Fruit fly (Drosophila melanogaster) whole organism, prepupa: ENCODE results near the gene Gpdh1.

Experiments used
- Blimp-1 ChIP-seq: fragments of 200-800 bp; sonication (Bioruptor generic); optimal IDR thresholded peaks from 3 replicates; lab custom pipeline; 2017; ENCODE audit warnings: missing biosample characterization, missing genetic modification characterization, mild to moderate bottlenecking, moderate library complexity, missing genetic modification reagents
- CG10669 ChIP-seq: fragments of 200-800 bp; sonication (Bioruptor generic); optimal IDR thresholded peaks from 3 replicates; lab custom pipeline; 2018; ENCODE audit warnings: missing biosample characterization, mild to moderate bottlenecking, missing genetic modification characterization, moderate library complexity
- CG11294 ChIP-seq: fragments of 200-800 bp; sonication (Bioruptor generic); IDR thresholded peaks from 2 replicates; pipeline ENCODE4 v1.3.6; 2022; ENCODE audit warnings: missing biosample characterization, missing genetic modification characterization
- CG11902 ChIP-seq: fragments of 200-800 bp; sonication (Bioruptor generic); optimal IDR thresholded peaks from 3 replicates; lab custom pipeline; 2016; ENCODE audit warnings: missing biosample characterization, missing genetic modification characterization
- CG1621 ChIP-seq: fragments of 200-800 bp; sonication (Bioruptor generic); optimal IDR thresholded peaks from 3 replicates; lab custom pipeline; 2018; ENCODE audit warnings: missing biosample characterization, mild to moderate bottlenecking, missing genetic modification characterization
- CG16779 ChIP-seq: fragments of 200-800 bp; sonication (Bioruptor generic); optimal IDR thresholded peaks from 3 replicates; lab custom pipeline; 2017; ENCODE audit warnings: missing biosample characterization, mild to moderate bottlenecking, missing genetic modification characterization
- CG3032 ChIP-seq: fragments of 200-800 bp; optimal IDR thresholded peaks from 2 replicates; lab custom pipeline; 2019; ENCODE audit warnings: missing biosample characterization, mild to moderate bottlenecking, missing genetic modification characterization, moderate library complexity
- CG32006 ChIP-seq: fragments of 200-800 bp; sonication (Bioruptor generic); optimal IDR thresholded peaks from 3 replicates; lab custom pipeline; 2017; ENCODE audit warnings: missing biosample characterization, mild to moderate bottlenecking, missing genetic modification characterization
- CG34406 ChIP-seq: fragments of 200-800 bp; sonication (Bioruptor generic); optimal IDR thresholded peaks from 3 replicates; lab custom pipeline; 2016; ENCODE audit warnings: missing biosample characterization, missing genetic modification characterization
- CG3919 ChIP-seq: fragments of 200-800 bp; sonication (Bioruptor generic); optimal IDR thresholded peaks from 3 replicates; lab custom pipeline; 2016; ENCODE audit warnings: missing biosample characterization, missing genetic modification characterization
- CG4318 ChIP-seq: fragments of 200-800 bp; sonication (Bioruptor generic); optimal IDR thresholded peaks from 3 replicates; lab custom pipeline; 2017; ENCODE audit warnings: missing biosample characterization, mild to moderate bottlenecking, missing genetic modification characterization
- CG6163 ChIP-seq: fragments of 200-800 bp; sonication (Bioruptor generic); IDR thresholded peaks from 3 replicates; pipeline ENCODE4 v1.3.6; 2022; ENCODE audit warnings: missing biosample characterization, missing genetic modification characterization
- CG6792 ChIP-seq: fragments of 200-800 bp; sonication (Bioruptor generic); optimal IDR thresholded peaks from 3 replicates; lab custom pipeline; 2016; ENCODE audit warnings: missing biosample characterization, missing genetic modification characterization
- CG6808 ChIP-seq: fragments of 200-800 bp; sonication (Bioruptor generic); optimal IDR thresholded peaks from 3 replicates; lab custom pipeline; 2017; ENCODE audit warnings: missing biosample characterization, missing genetic modification characterization, mild to moderate bottlenecking, moderate library complexity, missing genetic modification reagents
- CG6854 ChIP-seq: fragments of 200-800 bp; sonication (Bioruptor generic); optimal IDR thresholded peaks from 2 replicates; lab custom pipeline; 2017; ENCODE audit warnings: missing biosample characterization, mild to moderate bottlenecking, missing genetic modification characterization
- CG7368 ChIP-seq: fragments of 200-800 bp; sonication (Bioruptor generic); optimal IDR thresholded peaks from 3 replicates; lab custom pipeline; 2016; ENCODE audit warnings: missing biosample characterization, missing genetic modification characterization
- CG8319 ChIP-seq: fragments of 200-800 bp; sonication (Bioruptor generic); optimal IDR thresholded peaks from 3 replicates; lab custom pipeline; 2016; ENCODE audit warnings: missing biosample characterization, missing genetic modification characterization
- Eip75B ChIP-seq: fragments of 200-800 bp; sonication (Bioruptor generic); optimal IDR thresholded peaks from 3 replicates; lab custom pipeline; 2016; ENCODE audit warnings: missing biosample characterization, missing genetic modification characterization
- Eip78C ChIP-seq: fragments of 200-800 bp; sonication (Bioruptor generic); peaks from one replicate; lab custom pipeline; 2016; ENCODE audit warnings: missing biosample characterization, missing genetic modification characterization
- Eip93F ChIP-seq: fragments of 200-800 bp; sonication (Bioruptor generic); optimal IDR thresholded peaks from 2 replicates; lab custom pipeline; 2016; ENCODE audit warnings: missing biosample characterization, mild to moderate bottlenecking, missing genetic modification characterization
- Gug ChIP-seq: fragments of 200-800 bp; sonication (Bioruptor generic); IDR thresholded peaks from 2 replicates; pipeline ENCODE4 v1.3.6; 2022; ENCODE audit warnings: missing biosample characterization, missing genetic modification characterization
- Hr38 ChIP-seq: sonication (Bioruptor generic); optimal IDR thresholded peaks from 2 replicates; lab custom pipeline; 2016; ENCODE audit warnings: missing biosample characterization, missing genetic modification characterization
- Hr39 ChIP-seq: fragments of 200-800 bp; sonication (Bioruptor generic); optimal IDR thresholded peaks from 2 replicates; lab custom pipeline; 2016; ENCODE audit warnings: missing biosample characterization, missing genetic modification characterization
- Hr4 ChIP-seq: fragments of 200-800 bp; sonication (Bioruptor generic); optimal IDR thresholded peaks from 3 replicates; lab custom pipeline; 2016; ENCODE audit warnings: missing biosample characterization, missing genetic modification characterization
- Met ChIP-seq: fragments of 200-800 bp; sonication (Bioruptor generic); optimal IDR thresholded peaks from 3 replicates; lab custom pipeline; 2016; ENCODE audit warnings: missing biosample characterization, missing genetic modification characterization
- OdsH ChIP-seq: fragments of 200-800 bp; sonication (Bioruptor generic); optimal IDR thresholded peaks from 3 replicates; lab custom pipeline; 2016; ENCODE audit warnings: missing biosample characterization, missing genetic modification characterization
- Sox102F ChIP-seq: fragments of 200-800 bp; sonication (Bioruptor generic); optimal IDR thresholded peaks from 2 replicates; lab custom pipeline; 2016; ENCODE audit warnings: missing biosample characterization, mild to moderate bottlenecking, missing genetic modification characterization
- Sox14 ChIP-seq: fragments of 200-800 bp; sonication (Bioruptor generic); optimal IDR thresholded peaks from 3 replicates; lab custom pipeline; 2016; ENCODE audit warnings: missing biosample characterization, missing genetic modification characterization
- achi ChIP-seq: fragments of 200-800 bp; sonication (Bioruptor generic); optimal IDR thresholded peaks from 3 replicates; lab custom pipeline; 2016; ENCODE audit warnings: missing biosample characterization, missing genetic modification characterization
- cyc ChIP-seq: fragments of 200-800 bp; sonication (Bioruptor generic); optimal IDR thresholded peaks from 3 replicates; lab custom pipeline; 2016; ENCODE audit warnings: missing biosample characterization, missing genetic modification characterization
- dac ChIP-seq: fragments of 200-800 bp; sonication (Bioruptor generic); optimal IDR thresholded peaks from 2 replicates; lab custom pipeline; 2017; ENCODE audit warnings: missing biosample characterization, mild to moderate bottlenecking, missing genetic modification characterization
- dsx ChIP-seq: fragments of 200-800 bp; optimal IDR thresholded peaks from 3 replicates; lab custom pipeline; 2019; ENCODE audit warnings: missing biosample characterization, mild to moderate bottlenecking, missing genetic modification characterization, moderate library complexity; ENCODE audit not compliant: poor library complexity, severe bottlenecking
- eg ChIP-seq: fragments of 200-800 bp; sonication (Bioruptor generic); IDR thresholded peaks from 3 replicates; pipeline ENCODE4 v1.3.6; 2022; ENCODE audit warnings: missing biosample characterization, missing genetic modification characterization
- esn ChIP-seq: fragments of 200-800 bp; sonication (Bioruptor generic); optimal IDR thresholded peaks from 2 replicates; lab custom pipeline; 2016; ENCODE audit warnings: missing biosample characterization, mild to moderate bottlenecking, missing genetic modification characterization, moderate library complexity
- fd59A ChIP-seq: fragments of 200-800 bp; sonication (Bioruptor generic); optimal IDR thresholded peaks from 2 replicates; lab custom pipeline; 2017; ENCODE audit warnings: missing biosample characterization, mild to moderate bottlenecking, missing genetic modification characterization, missing genetic modification reagents
- fkh ChIP-seq: fragments of 200-800 bp; sonication (Bioruptor generic); optimal IDR thresholded peaks from 3 replicates; lab custom pipeline; 2017; ENCODE audit warnings: missing biosample characterization, mild to moderate bottlenecking, missing genetic modification characterization, moderate library complexity
- net ChIP-seq: fragments of 200-800 bp; sonication (Bioruptor generic); optimal IDR thresholded peaks from 3 replicates; lab custom pipeline; 2016; ENCODE audit warnings: missing biosample characterization, missing genetic modification characterization
- pdm3 ChIP-seq: fragments of 200-800 bp; sonication (Bioruptor generic); optimal IDR thresholded peaks from 3 replicates; lab custom pipeline; 2016; ENCODE audit warnings: missing biosample characterization, missing genetic modification characterization
- spab ChIP-seq: fragments of 200-800 bp; sonication (Bioruptor generic); optimal IDR thresholded peaks from 2 replicates; lab custom pipeline; 2017; ENCODE audit warnings: missing biosample characterization, mild to moderate bottlenecking, missing genetic modification characterization, missing genetic modification reagents
- ss ChIP-seq, 2 experiments: fragments of 200-800 bp; sonication (Bioruptor generic); optimal IDR thresholded peaks; 2 replicates in 1 of 2; 3 replicates in 1 of 2; lab custom pipeline; 2017 to 2018; ENCODE audit warnings: mild to moderate bottlenecking in 2 of 2, missing biosample characterization in 2 of 2, missing genetic modification characterization in 2 of 2, moderate library complexity in 1 of 2
- svp ChIP-seq: fragments of 200-800 bp; sonication (Bioruptor generic); peaks from one replicate; lab custom pipeline; 2016; ENCODE audit warnings: missing biosample characterization, missing genetic modification characterization
- topi ChIP-seq: fragments of 200-800 bp; sonication (Bioruptor generic); optimal IDR thresholded peaks from 3 replicates; lab custom pipeline; 2016; ENCODE audit warnings: missing biosample characterization, missing genetic modification characterization
- vri ChIP-seq: fragments of 200-800 bp; sonication (Bioruptor generic); optimal IDR thresholded peaks from 3 replicates; lab custom pipeline; 2016; ENCODE audit warnings: missing biosample characterization, mild to moderate bottlenecking, missing genetic modification characterization

Gene Gpdh1

DNA sequence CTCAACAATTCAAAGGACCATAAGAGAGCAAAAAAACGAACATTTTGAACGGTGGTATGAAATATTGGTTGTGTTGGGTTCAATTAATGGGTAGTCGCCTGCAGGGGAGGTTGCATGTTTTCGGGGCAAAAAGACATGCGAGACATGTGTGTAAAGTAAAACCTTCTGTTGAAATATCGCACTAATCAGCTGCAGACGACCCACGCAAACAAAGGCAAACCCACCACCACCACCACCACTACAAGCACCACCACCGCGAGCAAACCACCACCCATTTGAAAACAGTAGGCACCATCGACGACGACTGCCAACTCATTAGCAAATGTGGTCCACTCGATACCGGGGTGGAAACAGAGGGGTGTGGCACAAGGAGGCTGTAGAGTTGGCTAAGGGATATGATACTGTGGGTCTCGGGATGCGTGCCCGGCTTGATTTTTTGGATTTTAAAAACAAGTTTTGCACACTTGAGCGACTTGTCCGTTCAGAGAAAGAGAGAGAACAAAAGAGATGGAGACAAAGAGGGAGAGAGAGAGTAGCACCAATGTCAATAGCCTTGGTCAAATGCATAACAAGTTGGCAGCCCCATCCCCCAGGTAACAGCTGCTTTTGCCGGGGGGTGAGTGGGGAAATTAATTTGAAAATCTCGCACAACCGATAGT lies 33.8 kb downstream of the Gpdh1 start (continued):
- TF ChIP-seq esn (GFP tag; lab: Kevin White, UChicago) (no peak), OdsH (GFP tag; lab: Kevin White, UChicago) (no peak), spab (GFP tag; lab: Kevin White, UChicago) (no peak), CG11294 (GFP tag; lab: Robert Waterston, UW) (no peak), CG1621 (tag; lab: Kevin White, UChicago) (no peak), topi (no peak), CG32006 (GFP tag; lab: Kevin White, UChicago) (no peak), CG8319 (GFP tag; lab: Kevin White, UChicago) (no peak), CG3919 (GFP tag; lab: Kevin White, UChicago) (peak; percentile 15), Hr39 (GFP tag; lab: Kevin White, UChicago) (no peak), CG6808 (GFP tag; lab: Kevin White, UChicago) (no peak), fkh (GFP tag; lab: Kevin White, UChicago) (peak; percentile 90), eg (no peak), CG4318 (no peak), dac (GFP tag; lab: Kevin White, UChicago) (no peak)

DNA sequence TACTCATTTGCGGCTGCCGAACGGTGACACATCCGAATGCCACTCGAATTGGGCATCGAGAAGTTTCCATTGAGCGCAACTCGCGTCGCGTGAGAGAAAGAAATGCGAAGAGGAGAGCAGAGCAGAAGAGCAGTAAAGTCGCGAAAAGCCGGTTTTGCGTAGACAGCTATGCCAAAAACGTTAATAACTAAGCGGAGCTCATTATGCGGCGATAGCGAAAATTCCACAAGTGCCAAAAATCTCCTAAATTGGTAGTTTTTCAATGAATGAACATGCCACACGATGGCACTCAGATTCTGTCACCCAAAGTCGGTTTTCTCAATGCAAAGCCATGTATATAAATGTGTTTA lies 34.3 kb downstream of the Gpdh1 start:
- TF ChIP-seq fkh (GFP tag; lab: Kevin White, UChicago): no peak
- TF ChIP-seq CG11902: no peak
- no peak for TF ChIP-seq achi (GFP tag; lab: Kevin White, UChicago)
- no peak for TF ChIP-seq CG10669 (GFP tag; lab: Kevin White, UChicago)
- TF ChIP-seq Hr4: no peak
- TF ChIP-seq dsx: no peak
- no peak for TF ChIP-seq OdsH (GFP tag; lab: Kevin White, UChicago)
- no peak for TF ChIP-seq ss (GFP tag; optimal IDR thresholded peaks at IDR 0.05; lab: Kevin White, UChicago)

DNA sequence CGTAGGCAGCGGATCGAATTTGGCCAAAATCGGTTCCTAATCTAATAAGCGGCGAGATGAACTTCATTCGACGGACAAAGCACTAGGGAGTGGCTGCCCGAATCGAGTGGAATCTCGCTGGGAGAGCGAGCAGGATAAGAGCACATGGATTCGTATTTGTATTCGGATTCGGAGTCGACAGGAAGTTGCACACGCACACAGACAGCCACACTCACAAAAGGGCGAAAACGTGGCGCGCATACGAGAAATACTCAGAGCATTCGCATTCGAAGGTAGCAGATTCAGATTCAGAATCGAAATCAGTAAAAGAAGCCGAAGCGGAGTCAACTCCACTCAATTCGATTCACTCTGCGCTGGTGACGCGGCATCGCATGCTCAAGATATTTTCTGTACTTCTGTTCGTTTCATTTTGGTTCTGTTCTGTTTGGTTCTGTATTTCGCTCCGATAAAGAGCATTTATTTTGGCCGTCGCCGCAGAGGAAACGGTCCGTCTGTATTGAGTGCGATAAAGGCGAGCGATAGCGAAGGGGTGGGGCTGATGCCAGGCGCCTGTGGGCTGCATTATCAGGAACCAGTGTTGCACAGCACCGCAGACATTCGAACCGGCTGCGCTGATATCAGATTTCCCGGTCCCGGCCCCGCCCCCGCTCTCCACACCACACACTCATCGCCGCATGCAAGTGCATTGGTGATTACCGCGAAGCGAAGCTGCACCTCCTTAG lies 35.1 kb downstream of the Gpdh1 start:
- no peak for TF ChIP-seq eg
- no peak for TF ChIP-seq CG16779 (tag; lab: Kevin White, UChicago)
- no peak for TF ChIP-seq Hr38 (GFP tag; lab: Kevin White, UChicago)
- TF ChIP-seq Eip93F (GFP tag; lab: Kevin White, UChicago): peak; percentile 64
- TF ChIP-seq CG6854: peak; percentile 24
- peak; percentile 4 for TF ChIP-seq net
- peak; percentile 44 for TF ChIP-seq Met (GFP tag; lab: Kevin White, UChicago)
- TF ChIP-seq fkh (GFP tag; lab: Kevin White, UChicago): no peak
- TF ChIP-seq esn (GFP tag; lab: Kevin White, UChicago): peak; percentile 18
- no peak for TF ChIP-seq cyc (GFP tag; lab: Kevin White, UChicago)
- peak; percentile 13 for TF ChIP-seq CG6808 (GFP tag; lab: Kevin White, UChicago)
- TF ChIP-seq CG34406 (GFP tag; lab: Kevin White, UChicago): no peak
- peak; percentile 19 for TF ChIP-seq Sox14 (GFP tag; lab: Kevin White, UChicago)
- peak in 1 of 2 experiments; percentile 55 for TF ChIP-seq ss (GFP tag; optimal IDR thresholded peaks at IDR 0.05; lab: Kevin White, UChicago)
- peak; percentile 21 for TF ChIP-seq topi
- no peak for TF ChIP-seq pdm3
- no peak for TF ChIP-seq fd59A (GFP tag; lab: Kevin White, UChicago)
- TF ChIP-seq Blimp-1: no peak
- peak; percentile 20 for TF ChIP-seq CG1621 (tag; lab: Kevin White, UChicago)
- TF ChIP-seq Gug (GFP tag; lab: Robert Waterston, UW): no peak
- no peak for TF ChIP-seq CG10669 (GFP tag; lab: Kevin White, UChicago)
- TF ChIP-seq Eip75B (GFP tag; lab: Kevin White, UChicago): no peak
- peak; percentile 2 for TF ChIP-seq Eip78C (GFP tag; lab: Kevin White, UChicago)
- TF ChIP-seq Sox102F (GFP tag; lab: Kevin White, UChicago): peak; percentile 19
- peak; percentile 95 for TF ChIP-seq svp
- peak; percentile 13 for TF ChIP-seq CG3032 (tag; lab: Kevin White, UChicago)
- TF ChIP-seq CG7368: peak; percentile 39
- TF ChIP-seq vri (GFP tag; lab: Kevin White, UChicago): peak; percentile 27
- no peak for TF ChIP-seq Hr4
- TF ChIP-seq CG6792: no peak
- TF ChIP-seq CG3919 (GFP tag; lab: Kevin White, UChicago): peak; percentile 61
- TF ChIP-seq CG6163: no peak
